Fruit fly (Drosophila melanogaster) whole organism, pupa: ENCODE results near the gene CG9886.

Experiments
- CG10348 ChIP-seq: fragments of 200-800 bp; sonication (Bioruptor generic); IDR thresholded peaks from 2 replicates; pipeline ENCODE4 v1.3.6; 2022; ENCODE audit warnings: missing biosample characterization, missing genetic modification characterization
- CG13204 ChIP-seq: fragments of 200-800 bp; sonication (Bioruptor generic); optimal IDR thresholded peaks from 2 replicates; lab custom pipeline; 2018; ENCODE audit warnings: missing biosample characterization, mild to moderate bottlenecking, missing genetic modification characterization, moderate library complexity
- CG15710 ChIP-seq: fragments of 200-800 bp; sonication (Bioruptor generic); optimal IDR thresholded peaks from 2 replicates; lab custom pipeline; 2018; ENCODE audit warnings: missing biosample characterization, mild to moderate bottlenecking, missing genetic modification characterization, moderate library complexity
- CG8159 ChIP-seq: fragments of 200-800 bp; sonication (Bioruptor generic); optimal IDR thresholded peaks from 3 replicates; lab custom pipeline; 2018; ENCODE audit warnings: missing biosample characterization, mild to moderate bottlenecking, missing genetic modification characterization, moderate library complexity
- Pif1A ChIP-seq: fragments of 200-800 bp; sonication (Bioruptor generic); optimal IDR thresholded peaks from 3 replicates; lab custom pipeline; 2016; ENCODE audit warnings: missing biosample characterization, missing genetic modification characterization
- Snoo ChIP-seq: fragments of 200-800 bp; sonication (Bioruptor generic); optimal IDR thresholded peaks from 3 replicates; lab custom pipeline; 2017; ENCODE audit warnings: missing biosample characterization, mild to moderate bottlenecking, missing genetic modification characterization, inconsistent platforms
- fd96Ca ChIP-seq: fragments of 200-800 bp; sonication (Bioruptor generic); IDR thresholded peaks from 3 replicates; pipeline ENCODE4 v1.3.6; 2022; ENCODE audit warnings: missing biosample characterization, missing genetic modification characterization

DNA sequence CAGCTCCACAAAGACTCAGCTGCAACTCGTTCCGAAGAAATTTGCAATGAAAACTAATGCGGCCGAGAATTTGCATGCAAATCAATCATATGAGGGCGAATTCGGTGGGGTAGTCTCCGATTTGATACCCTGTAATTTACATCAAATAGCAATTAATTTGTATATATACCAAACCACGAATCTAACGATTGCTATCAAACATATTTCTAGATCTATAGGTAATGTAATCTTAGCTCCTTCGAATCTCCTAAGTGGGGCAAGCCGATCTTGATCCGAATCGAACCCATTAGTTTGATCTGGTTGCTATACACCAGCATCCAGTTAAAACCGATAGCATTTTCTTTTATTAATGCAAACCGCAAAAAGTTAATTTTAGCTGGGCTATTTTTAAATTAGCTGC is 13.6 kb downstream of the CG9886 start:
- TF ChIP-seq Snoo (no peak), CG8159 (tag; lab: Kevin White, UChicago) (no peak), CG13204 (GFP tag; lab: Kevin White, UChicago) (no peak), CG10348 (no peak), Pif1A (GFP tag; lab: Kevin White, UChicago) (peak; percentile 18), CG15710 (tag; lab: Kevin White, UChicago) (no peak), fd96Ca (GFP tag; lab: Robert Waterston, UW) (peak; percentile 39; the same call in 2 of the 3 replicates)
